Fruit fly (Drosophila melanogaster) whole organism, embryonic: ENCODE data around the gene Eig71Ej.
A peak's percentile ranks its signal among the peaks of the same experiment; 100 is the strongest.

Experiments
- Adf1 ChIP-seq: fragments of 200-800 bp; sonication (Bioruptor generic); IDR thresholded peaks from 2 replicates; pipeline ENCODE4 v1.3.6; 2022; ENCODE audit warnings: missing biosample characterization, missing genetic modification characterization
- Atf6 ChIP-seq: fragments of 200-800 bp; sonication (Bioruptor generic); IDR thresholded peaks from 2 replicates; pipeline ENCODE4 v1.3.6; 2022; ENCODE audit warnings: missing biosample characterization, missing genetic modification characterization
- B-H1 ChIP-seq: fragments of 200-800 bp; sonication (Bioruptor generic); IDR thresholded peaks from 3 replicates; pipeline ENCODE4 v1.3.6; 2022; ENCODE audit warnings: missing biosample characterization, missing genetic modification characterization
- CG10366 ChIP-seq: fragments of 200-800 bp; sonication (Bioruptor generic); IDR thresholded peaks from 2 replicates; pipeline ENCODE4 v1.3.6; 2022; ENCODE audit warnings: missing biosample characterization, missing genetic modification characterization
- CG11504 ChIP-seq: fragments of 200-800 bp; sonication (Bioruptor generic); optimal IDR thresholded peaks from 3 replicates; lab custom pipeline; 2019; ENCODE audit warnings: missing biosample characterization, mild to moderate bottlenecking, missing genetic modification characterization, moderate library complexity
- CG12104 ChIP-seq: fragments of 200-800 bp; sonication (Bioruptor generic); optimal IDR thresholded peaks from 3 replicates; lab custom pipeline; 2016; ENCODE audit warnings: missing biosample characterization, missing genetic modification characterization
- CG12659 ChIP-seq: fragments of 200-800 bp; sonication (Bioruptor generic); optimal IDR thresholded peaks from 3 replicates; lab custom pipeline; 2017; ENCODE audit warnings: mild to moderate bottlenecking, missing biosample characterization, missing genetic modification reagents, missing genetic modification characterization
- CG13287 ChIP-seq: fragments of 200-800 bp; sonication (Bioruptor generic); IDR thresholded peaks from 2 replicates; pipeline ENCODE4 v1.3.6; 2022; ENCODE audit warnings: missing biosample characterization, missing genetic modification characterization; ENCODE audit not compliant: partially characterized antibody
- CG14441 ChIP-seq: fragments of 200-800 bp; sonication (Bioruptor generic); IDR thresholded peaks from 2 replicates; pipeline ENCODE4 v1.3.6; 2022; ENCODE audit warnings: missing biosample characterization, missing genetic modification characterization
- CG1602 ChIP-seq: fragments of 200-800 bp; sonication (Bioruptor generic); optimal IDR thresholded peaks from 3 replicates; lab custom pipeline; 2016; ENCODE audit warnings: missing biosample characterization, missing genetic modification characterization
- CG17385 ChIP-seq: fragments of 200-800 bp; sonication (Bioruptor generic); optimal IDR thresholded peaks from 3 replicates; lab custom pipeline; 2018; ENCODE audit warnings: missing biosample characterization, mild to moderate bottlenecking, missing genetic modification characterization
- CG17612 ChIP-seq: fragments of 200-800 bp; sonication (Bioruptor generic); IDR thresholded peaks from 2 replicates; pipeline ENCODE4 v1.3.6; 2022; ENCODE audit warnings: missing biosample characterization, missing genetic modification characterization
- CG2889 ChIP-seq: fragments of 200-800 bp; sonication (Bioruptor generic); IDR thresholded peaks from 3 replicates; pipeline ENCODE4 v1.3.6; 2022; ENCODE audit warnings: missing biosample characterization, missing genetic modification characterization
- CG31365 ChIP-seq: fragments of 200-800 bp; sonication (Bioruptor generic); optimal IDR thresholded peaks from 2 replicates; lab custom pipeline; 2018; ENCODE audit warnings: missing biosample characterization, mild to moderate bottlenecking, missing genetic modification characterization
- CG33213 ChIP-seq: fragments of 200-800 bp; sonication (Bioruptor generic); optimal IDR thresholded peaks from 3 replicates; lab custom pipeline; 2016; ENCODE audit warnings: missing biosample characterization, missing genetic modification characterization
- CG3407 ChIP-seq: fragments of 200-800 bp; sonication (Bioruptor generic); optimal IDR thresholded peaks from 2 replicates; lab custom pipeline; 2018; ENCODE audit warnings: missing biosample characterization, mild to moderate bottlenecking, missing genetic modification characterization
- CG6272 ChIP-seq: fragments of 200-800 bp; sonication (Bioruptor generic); IDR thresholded peaks from 2 replicates; pipeline ENCODE4 v1.3.6; 2022; ENCODE audit warnings: missing biosample characterization, missing genetic modification characterization
- CG6813 ChIP-seq: fragments of 200-800 bp; sonication (Bioruptor generic); optimal IDR thresholded peaks from 2 replicates; lab custom pipeline; 2017; ENCODE audit warnings: missing biosample characterization, missing genetic modification characterization, mild to moderate bottlenecking, moderate library complexity, missing genetic modification reagents
- CG8924 ChIP-seq: fragments of 200-800 bp; optimal IDR thresholded peaks from 3 replicates; lab custom pipeline; 2019; ENCODE audit warnings: missing biosample characterization, mild to moderate bottlenecking, missing genetic modification characterization, moderate library complexity
- Chrac-16 ChIP-seq: fragments of 200-800 bp; sonication (Bioruptor generic); optimal IDR thresholded peaks from 3 replicates; lab custom pipeline; 2016; ENCODE audit warnings: missing biosample characterization, missing genetic modification characterization
- D19B ChIP-seq: fragments of 200-800 bp; sonication (Bioruptor generic); optimal IDR thresholded peaks from 2 replicates; lab custom pipeline; 2017; ENCODE audit warnings: missing biosample characterization, mild to moderate bottlenecking, missing genetic modification characterization
- Deaf1 ChIP-seq: fragments of 200-800 bp; optimal IDR thresholded peaks from 3 replicates; lab custom pipeline; 2019; ENCODE audit warnings: missing biosample characterization, mild to moderate bottlenecking, missing genetic modification characterization, moderate library complexity
- Dek ChIP-seq: fragments of 200-800 bp; sonication (Bioruptor generic); optimal IDR thresholded peaks from 3 replicates; lab custom pipeline; 2019; ENCODE audit warnings: missing biosample characterization, mild to moderate bottlenecking, missing genetic modification characterization, moderate library complexity
- Doc2 ChIP-seq: fragments of 200-800 bp; sonication (Bioruptor generic); IDR thresholded peaks from 2 replicates; pipeline ENCODE4 v1.3.6; 2022; ENCODE audit warnings: missing biosample characterization, missing genetic modification characterization
- Dref ChIP-seq: fragments of 200-800 bp; sonication (Bioruptor generic); IDR thresholded peaks from 2 replicates; pipeline ENCODE4 v1.3.6; 2022; ENCODE audit warnings: missing biosample characterization, missing genetic modification characterization
- Ets65A ChIP-seq: fragments of 200-800 bp; sonication (Bioruptor generic); peaks from one replicate; lab custom pipeline; 2016; ENCODE audit warnings: missing biosample characterization, missing genetic modification characterization
- HHEX ChIP-seq: fragments of 200-800 bp; sonication (Bioruptor generic); optimal IDR thresholded peaks from 3 replicates; lab custom pipeline; 2017; ENCODE audit warnings: missing biosample characterization, mild to moderate bottlenecking, missing genetic modification characterization, missing genetic modification reagents
- Kr ChIP-seq: fragments of 200-800 bp; sonication (Bioruptor generic); optimal IDR thresholded peaks from 2 replicates; lab custom pipeline; 2017; ENCODE audit warnings: missing biosample characterization, mild to moderate bottlenecking, missing genetic modification characterization
- Myb ChIP-seq: fragments of 200-800 bp; sonication (Bioruptor generic); optimal IDR thresholded peaks from 2 replicates; lab custom pipeline; 2016; ENCODE audit warnings: missing biosample characterization, missing genetic modification characterization
- Ptx1 ChIP-seq: fragments of 200-800 bp; sonication (Bioruptor generic); IDR thresholded peaks from 2 replicates; pipeline ENCODE4 v1.3.6; 2022; ENCODE audit warnings: missing biosample characterization, missing genetic modification characterization
- ap ChIP-seq: fragments of 200-800 bp; sonication (Bioruptor generic); IDR thresholded peaks from 2 replicates; pipeline ENCODE4 v1.3.6; 2022; ENCODE audit warnings: missing biosample characterization, missing genetic modification characterization
- bab2 ChIP-seq: fragments of 200-800 bp; sonication (Bioruptor generic); optimal IDR thresholded peaks from 2 replicates; lab custom pipeline; 2016; ENCODE audit warnings: missing biosample characterization, missing genetic modification characterization
- ci ChIP-seq: fragments of 200-800 bp; sonication (Bioruptor generic); IDR thresholded peaks from 3 replicates; pipeline ENCODE4 v1.3.6; 2022; ENCODE audit warnings: missing biosample characterization, missing genetic modification characterization
- crp ChIP-seq, 2 experiments: fragments of 200-800 bp; sonication (Bioruptor generic); optimal IDR thresholded peaks; 2 replicates in 1 of 2; 3 replicates in 1 of 2; lab custom pipeline; 2017; ENCODE audit warnings: missing biosample characterization in 2 of 2, missing genetic modification characterization in 2 of 2, mild to moderate bottlenecking in 1 of 2, moderate library complexity in 1 of 2
- gem ChIP-seq: fragments of 200-800 bp; sonication (Bioruptor generic); optimal IDR thresholded peaks from 2 replicates; lab custom pipeline; 2019; ENCODE audit warnings: missing biosample characterization, mild to moderate bottlenecking, missing genetic modification characterization, moderate library complexity
- gfzf ChIP-seq: fragments of 200-800 bp; sonication (Bioruptor generic); optimal IDR thresholded peaks from 2 replicates; lab custom pipeline; 2016; ENCODE audit warnings: missing biosample characterization, mild to moderate bottlenecking, missing genetic modification characterization, moderate library complexity
- gsb-n ChIP-seq: fragments of 200-800 bp; sonication (Bioruptor generic); optimal IDR thresholded peaks from 3 replicates; lab custom pipeline; 2018; ENCODE audit warnings: missing biosample characterization, mild to moderate bottlenecking, missing genetic modification characterization
- knrl ChIP-seq: fragments of 200-800 bp; sonication (Bioruptor generic); IDR thresholded peaks from 3 replicates; pipeline ENCODE4 v1.3.6; 2022; ENCODE audit warnings: missing biosample characterization, missing genetic modification characterization; ENCODE audit not compliant: partially characterized antibody
- lmd ChIP-seq: fragments of 200-800 bp; sonication (Bioruptor generic); IDR thresholded peaks from 2 replicates; pipeline ENCODE4 v1.3.6; 2022; ENCODE audit warnings: missing biosample characterization, missing genetic modification characterization
- oc ChIP-seq: fragments of 200-800 bp; sonication (Bioruptor generic); optimal IDR thresholded peaks from 2 replicates; lab custom pipeline; 2018; ENCODE audit warnings: missing biosample characterization, mild to moderate bottlenecking, missing genetic modification characterization, moderate library complexity
- pnt ChIP-seq: fragments of 200-800 bp; sonication (Bioruptor generic); optimal IDR thresholded peaks from 3 replicates; lab custom pipeline; 2016; ENCODE audit warnings: missing biosample characterization, missing genetic modification characterization
- repo ChIP-seq: fragments of 200-800 bp; sonication (Bioruptor generic); optimal IDR thresholded peaks from 2 replicates; lab custom pipeline; 2016; ENCODE audit warnings: missing biosample characterization, missing genetic modification characterization
- rib ChIP-seq: fragments of 200-800 bp; sonication (Bioruptor generic); IDR thresholded peaks from 2 replicates; pipeline ENCODE4 v1.3.6; 2022; ENCODE audit warnings: missing biosample characterization, missing genetic modification characterization
- sens-2 ChIP-seq: fragments of 200-800 bp; sonication (Bioruptor generic); IDR thresholded peaks from 2 replicates; pipeline ENCODE4 v1.3.6; 2022; ENCODE audit warnings: missing biosample characterization, missing genetic modification characterization
- seq ChIP-seq: fragments of 200-800 bp; sonication (Bioruptor generic); IDR thresholded peaks from 2 replicates; pipeline ENCODE4 v1.3.6; 2022; ENCODE audit warnings: missing biosample characterization, missing genetic modification characterization
- tin ChIP-seq: fragments of 200-800 bp; sonication (Bioruptor generic); optimal IDR thresholded peaks from 3 replicates; lab custom pipeline; 2016; ENCODE audit warnings: missing biosample characterization, missing genetic modification characterization
- trem ChIP-seq: fragments of 200-800 bp; optimal IDR thresholded peaks from 3 replicates; lab custom pipeline; 2019; ENCODE audit warnings: missing biosample characterization, mild to moderate bottlenecking, missing genetic modification characterization, moderate library complexity
- tup ChIP-seq: fragments of 200-800 bp; sonication (Bioruptor generic); optimal IDR thresholded peaks from 2 replicates; lab custom pipeline; 2016; ENCODE audit warnings: missing biosample characterization, mild to moderate bottlenecking, missing genetic modification characterization, moderate library complexity
- yki ChIP-seq: fragments of >200 bp; optimal IDR thresholded peaks from 3 replicates; lab custom pipeline; 2018
- zfh2 ChIP-seq: fragments of 200-800 bp; sonication (Bioruptor generic); optimal IDR thresholded peaks from 2 replicates; lab custom pipeline; 2016; ENCODE audit warnings: missing biosample characterization, missing genetic modification characterization

Gene Eig71Ej

dm6 chr3L:15625676-15626414 is 35.0 kb downstream of the Eig71Ej start (continued):
- peak; percentile 82 for TF ChIP-seq B-H1 (GFP tag; lab: Robert Waterston, UW)
- TF ChIP-seq CG33213 (GFP tag; lab: Kevin White, UChicago) = peak; percentile 12
- peak; percentile 72 for TF ChIP-seq ci (GFP tag; lab: Robert Waterston, UW)
- no peak for TF ChIP-seq rib (GFP tag; lab: Robert Waterston, UW)
- peak; percentile 90 for TF ChIP-seq tin (GFP tag; lab: Kevin White, UChicago)
- TF ChIP-seq CG3407 (GFP tag; lab: Kevin White, UChicago) = peak; percentile 86
- peak; percentile 90 for TF ChIP-seq trem
- peak; percentile 15 for TF ChIP-seq zfh2
- peak; percentile 59; the same call in 1 of the 2 replicates for TF ChIP-seq Adf1 (GFP tag; lab: Robert Waterston, UW)
- TF ChIP-seq CG2889 (GFP tag; lab: Robert Waterston, UW) = peak; percentile 59
- TF ChIP-seq Dref (GFP tag; lab: Robert Waterston, UW) = no peak
- no peak for TF ChIP-seq repo (GFP tag; lab: Kevin White, UChicago)
- TF ChIP-seq Deaf1 = peak; percentile 76
- peak; percentile 88 for TF ChIP-seq CG1602 (GFP tag; lab: Kevin White, UChicago)
- peak; percentile 90 for TF ChIP-seq Ptx1 (GFP tag; lab: Robert Waterston, UW)
- peak; percentile 93 for TF ChIP-seq lmd
- TF ChIP-seq Ets65A = peak; percentile 39
- no peak; the same call in 1 of the 2 replicates for TF ChIP-seq CG13287 (GFP tag; lab: Robert Waterston, UW)
- TF ChIP-seq Myb (GFP tag; lab: Kevin White, UChicago) = peak; percentile 16
- no peak for TF ChIP-seq Kr (GFP tag; lab: Kevin White, UChicago)
- TF ChIP-seq CG11504 (tag; lab: Kevin White, UChicago) = peak; percentile 96
- peak; percentile 92 for TF ChIP-seq Dek
- peak; percentile 91 for TF ChIP-seq gsb-n (tag; lab: Kevin White, UChicago)
- TF ChIP-seq gfzf (GFP tag; lab: Kevin White, UChicago) = no peak
- TF ChIP-seq gem (tag; lab: Kevin White, UChicago) = peak; percentile 98
- peak; percentile 53 for TF ChIP-seq CG31365
- peak; percentile 86 for TF ChIP-seq CG17385 (GFP tag; lab: Kevin White, UChicago)
- TF ChIP-seq CG12659 (GFP tag; lab: Kevin White, UChicago) = peak; percentile 91
- no peak for TF ChIP-seq Doc2
- TF ChIP-seq crp (GFP tag; optimal IDR thresholded peaks at IDR 0.05; lab: Kevin White, UChicago) = peak in 1 of 2 experiments; percentile 43
- no peak for TF ChIP-seq knrl (GFP tag; lab: Robert Waterston, UW)
- TF ChIP-seq seq (GFP tag; lab: Robert Waterston, UW) = peak; percentile 69
- TF ChIP-seq CG6813 (GFP tag; lab: Kevin White, UChicago) = peak; percentile 71
- peak; percentile 88 for TF ChIP-seq oc (tag; lab: Kevin White, UChicago)
- TF ChIP-seq HHEX = peak; percentile 86
- TF ChIP-seq bab2 (GFP tag; lab: Kevin White, UChicago) = peak; percentile 34
- TF ChIP-seq yki = peak; percentile 5
- peak; percentile 86 for TF ChIP-seq CG14441 (GFP tag; lab: Robert Waterston, UW)
- peak; percentile 16 for TF ChIP-seq tup (GFP tag; lab: Kevin White, UChicago)
- peak; percentile 83 for TF ChIP-seq Chrac-16 (GFP tag; lab: Kevin White, UChicago)
- TF ChIP-seq D19B (GFP tag; lab: Kevin White, UChicago) = peak; percentile 78
- peak; percentile 43 for TF ChIP-seq pnt
- TF ChIP-seq sens-2 = peak; percentile 69
- TF ChIP-seq CG12104 = peak; percentile 89
- peak; percentile 95 for TF ChIP-seq CG8924
- TF ChIP-seq ap (GFP tag; lab: Robert Waterston, UW) = peak; percentile 74
- TF ChIP-seq Atf6 = peak; percentile 85
- no peak for TF ChIP-seq CG6272 (GFP tag; lab: Robert Waterston, UW)
- TF ChIP-seq CG10366 (GFP tag; lab: Robert Waterston, UW) = peak; percentile 72
- peak; percentile 45; the same call in 1 of the 2 replicates for TF ChIP-seq CG17612 (GFP tag; lab: Robert Waterston, UW)
